Fruit fly (Drosophila melanogaster) whole organism, embryonic: ENCODE results near the gene CG11294.

Source experiments
- B-H2 ChIP-seq: fragments of 200-800 bp; sonication (Bioruptor generic); optimal IDR thresholded peaks from 2 replicates; lab custom pipeline; 2018; ENCODE audit warnings: missing biosample characterization, mild to moderate bottlenecking, missing genetic modification characterization
- p53 ChIP-seq: fragments of 200-800 bp; sonication (Bioruptor generic); optimal IDR thresholded peaks from 2 replicates; lab custom pipeline; 2016; ENCODE audit warnings: missing biosample characterization, missing genetic modification characterization

DNA sequence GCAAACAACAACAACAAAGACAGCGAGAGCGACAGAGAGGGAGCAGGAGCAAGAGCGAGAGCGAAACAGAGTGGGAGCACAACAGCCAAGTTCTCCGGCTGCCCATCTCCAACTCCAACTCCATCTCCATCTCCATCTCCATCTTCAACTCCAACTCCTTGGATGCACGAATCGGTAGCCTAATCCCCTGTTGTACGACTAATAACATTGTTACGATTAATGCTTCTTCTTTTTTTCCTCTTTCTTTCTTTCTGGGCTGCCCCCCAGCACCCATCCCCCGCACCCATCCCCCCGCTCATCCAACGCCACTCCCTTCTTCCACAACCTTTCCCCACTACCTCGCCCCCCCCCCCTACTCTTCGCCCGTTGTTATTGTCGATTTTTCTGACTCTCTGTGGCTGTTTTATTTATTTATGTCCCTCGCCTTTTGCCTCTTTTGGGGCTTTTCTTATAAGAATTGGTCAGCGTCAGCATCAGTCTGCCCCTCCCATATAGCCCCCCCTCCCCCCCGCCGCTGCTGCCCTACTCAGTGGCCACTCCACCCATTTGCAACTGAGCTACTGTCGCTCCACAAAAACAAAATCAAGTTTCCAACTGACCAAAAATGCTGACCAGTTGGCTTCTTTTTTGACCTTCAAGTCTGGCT lies 32.1 kb downstream of the CG11294 start:
- TF ChIP-seq B-H2 (GFP tag; lab: Kevin White, UChicago) (no peak), p53 (GFP tag; lab: Kevin White, UChicago) (no peak)
